Fruit fly (Drosophila melanogaster): ENCODE measurements around the gene FucTB.

FucTB gene

DNA sequence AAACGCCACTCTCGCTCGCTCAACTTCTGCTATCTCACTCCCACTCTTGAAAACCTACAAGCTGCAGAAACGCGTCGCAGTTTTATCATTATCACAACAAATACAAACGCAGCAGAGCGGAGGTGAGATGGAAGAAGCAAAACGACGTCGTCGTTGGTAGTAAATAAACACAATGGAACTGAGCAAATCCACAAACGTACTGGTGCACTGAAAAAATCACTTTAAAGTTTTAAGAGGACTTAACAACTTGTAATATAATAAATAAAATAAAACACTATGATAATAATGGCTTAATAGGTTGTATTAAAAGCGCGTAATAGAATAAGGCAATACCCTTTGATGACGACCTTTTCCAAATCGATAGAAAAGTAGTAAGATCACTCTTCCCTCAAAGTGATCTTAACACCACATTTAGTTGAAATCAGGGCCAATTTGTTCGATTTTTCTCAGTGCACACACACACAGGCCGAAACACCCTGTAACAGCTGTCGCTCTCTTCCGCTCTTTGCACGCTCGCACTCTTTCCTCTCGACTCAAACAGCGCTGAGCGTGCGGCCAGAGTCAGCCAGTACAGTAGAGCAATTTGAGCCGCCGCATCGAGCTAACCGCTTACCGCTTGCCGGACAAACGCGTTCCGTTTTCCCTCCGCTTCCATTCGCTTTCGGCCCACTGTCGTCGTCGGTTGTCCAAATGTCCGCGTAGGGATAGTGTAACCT, 18.6 kb upstream of the FucTB start:
- TF ChIP-seq CG11504 (tag; optimal IDR thresholded peaks at IDR 0.05) = peak; percentile 88
- TF ChIP-seq fd3F (GFP tag; optimal IDR thresholded peaks at IDR 0.05) = peak; percentile 89
- peak; percentile 91 for TF ChIP-seq Blimp-1 (GFP tag; optimal IDR thresholded peaks at IDR 0.05)
- TF ChIP-seq CG32767 (GFP tag; IDR thresholded peaks at IDR 0.05) = peak; percentile 95
- TF ChIP-seq HLH4C (GFP tag; IDR thresholded peaks at IDR 0.05; ENCODE audit: partially characterized antibody) = peak; percentile 38; the same call in 1 of the 3 replicates
- TF ChIP-seq unpg (GFP tag; optimal IDR thresholded peaks at IDR 0.05) = peak; percentile 91
- TF ChIP-seq CG1603 (tag; optimal IDR thresholded peaks at IDR 0.05) = peak; percentile 81
- TF ChIP-seq CTCF (GFP tag; optimal IDR thresholded peaks at IDR 0.05) = peak; percentile 52
- no peak for TF ChIP-seq CG14965 (GFP tag; optimal IDR thresholded peaks at IDR 0.05; ENCODE audit: borderline replicate concordance)
- TF ChIP-seq CG10654 (GFP tag; optimal IDR thresholded peaks at IDR 0.05) = peak; percentile 91
- TF ChIP-seq pzg (GFP tag; optimal IDR thresholded peaks at IDR 0.05) = peak; percentile 8
- peak; percentile 83 for TF ChIP-seq abd-A (tag; optimal IDR thresholded peaks at IDR 0.05)
- peak; percentile 89 to 97 for TF ChIP-seq dpn (GFP tag; optimal IDR thresholded peaks at IDR 0.05)
- TF ChIP-seq Myb (GFP tag; optimal IDR thresholded peaks at IDR 0.05) = peak; percentile 18
- TF ChIP-seq CG7271 (tag; optimal IDR thresholded peaks at IDR 0.05) = peak; percentile 75
- peak; percentile 51 for TF ChIP-seq disco-r (GFP tag; optimal IDR thresholded peaks at IDR 0.05)
- peak; percentile 96 for TF ChIP-seq sug (tag; optimal IDR thresholded peaks at IDR 0.05)
- peak; percentile 69 for TF ChIP-seq CG1024 (GFP tag; IDR thresholded peaks at IDR 0.05)
- peak; percentile 98 for TF ChIP-seq dmrt99B (tag; optimal IDR thresholded peaks at IDR 0.05)
- peak; percentile 84 for TF ChIP-seq CG6765 (GFP tag; optimal IDR thresholded peaks at IDR 0.05)
- peak; percentile 78 for TF ChIP-seq Deaf1 (tag; optimal IDR thresholded peaks at IDR 0.05)
- peak; percentile 98 for TF ChIP-seq croc (GFP tag; conservative IDR thresholded peaks at IDR 0.05)
- TF ChIP-seq nom (GFP tag; optimal IDR thresholded peaks at IDR 0.05) = peak; percentile 93
- TF ChIP-seq Hr78 (GFP tag; optimal IDR thresholded peaks at IDR 0.05) = peak in 1 of 2 experiments; percentile 59
- peak in 1 of 2 experiments; percentile 70 for TF ChIP-seq crp (GFP tag; optimal IDR thresholded peaks at IDR 0.05)
- TF ChIP-seq ranshi (GFP tag; IDR thresholded peaks at IDR 0.05) = peak; percentile 93
- peak; percentile 58 for TF ChIP-seq CG8944 (GFP tag; optimal IDR thresholded peaks at IDR 0.05)
- TF ChIP-seq chn (GFP tag; optimal IDR thresholded peaks at IDR 0.05) = peak; percentile 66
- TF ChIP-seq MBD-R2 (GFP tag; IDR thresholded peaks at IDR 0.05) = peak; percentile 52; the same call in 1 of the 2 replicates
- peak; percentile 87 for TF ChIP-seq schlank (tag; optimal IDR thresholded peaks at IDR 0.05)
- TF ChIP-seq grn (GFP tag; optimal IDR thresholded peaks at IDR 0.05) = peak; percentile 23
- TF ChIP-seq CG6654 (GFP tag; optimal IDR thresholded peaks at IDR 0.05) = peak; percentile 85
- TF ChIP-seq zfh2 (GFP tag; optimal IDR thresholded peaks at IDR 0.05) = peak; percentile 83
- TF ChIP-seq ato (GFP tag; IDR thresholded peaks at IDR 0.05; ENCODE audit: partially characterized antibody) = peak; percentile 72
- TF ChIP-seq Taf1 (GFP tag; IDR thresholded peaks at IDR 0.05) = peak; percentile 92
- peak; percentile 93 for TF ChIP-seq run (tag; optimal IDR thresholded peaks at IDR 0.05)
- TF ChIP-seq CG17568 (GFP tag; optimal IDR thresholded peaks at IDR 0.05) = peak; percentile 86
- TF ChIP-seq ERR (GFP tag; optimal IDR thresholded peaks at IDR 0.05) = peak; percentile 45
- no peak for TF ChIP-seq jumu (GFP tag; optimal IDR thresholded peaks at IDR 0.05)
- TF ChIP-seq CG4707 (GFP tag; optimal IDR thresholded peaks at IDR 0.05) = peak; percentile 94
- TF ChIP-seq Rfx (GFP tag; IDR thresholded peaks at IDR 0.05) = peak; percentile 96
- peak; percentile 93 for TF ChIP-seq HLHmδ (GFP tag; optimal IDR thresholded peaks at IDR 0.05)
- no peak for TF ChIP-seq vnd (GFP tag; IDR thresholded peaks at IDR 0.05; ENCODE audit: partially characterized antibody)
- peak; percentile 89 for TF ChIP-seq sim (GFP tag; IDR thresholded peaks at IDR 0.05)
- TF ChIP-seq hkb (optimal IDR thresholded peaks at IDR 0.05) = peak; percentile 53
- TF ChIP-seq hkb (GFP tag; IDR thresholded peaks at IDR 0.05) = peak; percentile 95
- TF ChIP-seq ttk (GFP tag; IDR thresholded peaks at IDR 0.05) = peak; percentile 93
- no peak for TF ChIP-seq Hr39 (optimal IDR thresholded peaks at IDR 0.05)
- peak; percentile 85 for TF ChIP-seq CG3407 (GFP tag; optimal IDR thresholded peaks at IDR 0.05)
